Worm (Caenorhabditis elegans) whole organism, late embryonic: ENCODE measurements around the gene R07B7.2.

Source experiments
- F13H6.1 ChIP-seq: sonication (generic microtip); optimal IDR thresholded peaks from 2 replicates; lab custom pipeline; 2016; ENCODE audit warnings: missing genetic modification characterization, missing compliant biosample characterization
- ceh-9 ChIP-seq: sonication (generic microtip); optimal IDR thresholded peaks from 2 replicates; lab custom pipeline; 2016; ENCODE audit warnings: mild to moderate bottlenecking, missing genetic modification characterization, inconsistent platforms, missing compliant biosample characterization
- dmd-4 ChIP-seq: sonication (generic microtip); optimal IDR thresholded peaks from 2 replicates; lab custom pipeline; 2016; ENCODE audit warnings: borderline replicate concordance, missing genetic modification characterization, missing compliant biosample characterization
- tbx-2 ChIP-seq: sonication (generic microtip); optimal IDR thresholded peaks from 2 replicates; lab custom pipeline; 2016; ENCODE audit warnings: missing genetic modification characterization, missing compliant biosample characterization
- ttx-3 ChIP-seq: sonication (generic microtip); optimal IDR thresholded peaks from 2 replicates; lab custom pipeline; 2016; ENCODE audit warnings: missing genetic modification reagents, missing genetic modification characterization, missing compliant biosample characterization

DNA sequence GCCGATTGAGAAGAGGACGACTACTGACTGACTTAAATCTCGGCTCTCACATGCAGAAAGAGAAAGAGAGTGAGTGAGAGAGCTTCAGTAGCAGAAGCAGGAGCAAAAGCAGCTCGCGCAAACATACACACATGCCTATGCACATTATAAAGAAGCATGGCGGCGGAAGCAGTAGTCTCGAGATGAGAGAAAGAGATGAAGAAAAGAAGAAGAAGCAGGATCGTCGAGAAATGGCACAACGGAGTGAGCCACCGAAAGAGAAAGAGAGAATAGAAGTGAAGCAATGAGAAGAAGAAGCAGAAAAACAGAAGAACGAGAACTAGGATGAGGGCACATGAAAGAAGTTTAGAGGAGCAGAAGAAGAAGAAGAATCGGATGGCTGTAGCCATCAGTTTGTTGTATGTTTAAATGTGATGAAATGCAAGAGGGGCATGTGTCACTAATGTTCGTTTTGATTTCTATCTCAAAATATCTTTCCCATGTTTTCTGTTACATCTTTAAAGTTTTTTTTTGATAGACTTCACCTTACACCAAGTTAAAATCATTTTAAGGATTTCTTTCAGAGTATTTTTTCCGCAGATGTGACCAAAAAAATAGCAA, 32.6 kb downstream of the R07B7.2 start:
- TF ChIP-seq dmd-4 (tag; lab: Kevin White, UChicago) (no peak), tbx-2 (tag; lab: Kevin White, UChicago) (peak; percentile 53), ceh-9 (no peak), ttx-3 (no peak), F13H6.1 (tag; lab: Kevin White, UChicago) (peak; percentile 6)
